Worm (Caenorhabditis elegans): ENCODE measurements around the gene Y43H11AL.1.

Gene Y43H11AL.1

ce11 chrII:178993-179392 lies 53.5 kb downstream of the Y43H11AL.1 start, which contains the start of gene T01D1.4:
TSS of gene T01D1.4 (minus strand) at chrII:179093.
- no peak for TF ChIP-seq scrt-1 (GFP tag; IDR thresholded peaks at IDR 0.05)
- TF ChIP-seq sea-1 (GFP tag; conservative IDR thresholded peaks at IDR 0.05) = no peak
- TF ChIP-seq ets-7 (tag; optimal IDR thresholded peaks at IDR 0.05) = no peak
- no peak for TF ChIP-seq hnd-1 (tag; optimal IDR thresholded peaks at IDR 0.05)
- no peak for TF ChIP-seq tbx-11 (GFP tag; IDR thresholded peaks at IDR 0.05)
- no peak for TF ChIP-seq B0310.2 (tag; optimal IDR thresholded peaks at IDR 0.05)
- no peak for TF ChIP-seq pes-1 (GFP tag; IDR thresholded peaks at IDR 0.05)
- TF ChIP-seq ceh-13 (GFP tag; optimal IDR thresholded peaks at IDR 0.05) = no peak
- TF ChIP-seq F13C5.2 (tag; optimal IDR thresholded peaks at IDR 0.05) = no peak
- TF ChIP-seq tra-4 (tag; optimal IDR thresholded peaks at IDR 0.05) = no peak
- no peak for TF ChIP-seq ama-1 (optimal IDR thresholded peaks at IDR 0.05)
- TF ChIP-seq flt-1 (GFP tag; IDR thresholded peaks at IDR 0.05) = no peak
- no peak for TF ChIP-seq ceh-36 (tag; optimal IDR thresholded peaks at IDR 0.05)
- TF ChIP-seq tbx-37 (GFP tag; conservative IDR thresholded peaks at IDR 0.05) = no peak
- TF ChIP-seq hmbx-1 (tag; optimal IDR thresholded peaks at IDR 0.05) = no peak
- no peak for TF ChIP-seq aly-1 (tag; optimal IDR thresholded peaks at IDR 0.05)
- no peak for TF ChIP-seq hmg-4 (GFP tag; optimal IDR thresholded peaks at IDR 0.05)

ce11 chrII:178146-178545 lies 54.4 kb downstream of the Y43H11AL.1 start:
- TF ChIP-seq flt-1 (GFP tag; IDR thresholded peaks at IDR 0.05) = no peak

DNA sequence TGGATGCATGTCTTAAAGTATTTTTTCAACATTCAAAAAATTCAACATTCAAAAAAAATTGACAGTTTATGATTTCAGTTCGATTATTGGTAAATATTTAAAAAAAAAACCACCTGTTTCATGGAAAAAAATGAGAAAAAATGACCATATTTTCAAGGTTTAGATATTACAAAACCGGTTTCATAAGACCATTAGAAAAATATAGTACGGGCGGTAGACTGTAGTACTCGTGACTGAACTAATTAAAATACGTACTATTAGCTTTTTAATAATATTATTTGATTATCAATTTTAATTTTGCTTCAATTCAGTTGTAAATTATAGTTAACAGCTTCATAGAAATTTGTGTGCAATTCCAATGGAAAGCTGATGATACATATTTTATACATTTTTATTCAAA lies 55.9 kb downstream of the Y43H11AL.1 start:
- TF ChIP-seq ceh-13 (GFP tag; optimal IDR thresholded peaks at IDR 0.05) (no peak), hnd-1 (tag; optimal IDR thresholded peaks at IDR 0.05) (no peak)

- TF ChIP-seq ceh-13 (GFP tag; optimal IDR thresholded peaks at IDR 0.05) (no peak), ets-7 (tag; optimal IDR thresholded peaks at IDR 0.05) (no peak), flt-1 (GFP tag; IDR thresholded peaks at IDR 0.05) (no peak), B0310.2 (tag; optimal IDR thresholded peaks at IDR 0.05) (no peak), sea-1 (GFP tag; conservative IDR thresholded peaks at IDR 0.05) (no peak), tra-4 (tag; optimal IDR thresholded peaks at IDR 0.05) (no peak), ceh-36 (tag; optimal IDR thresholded peaks at IDR 0.05) (no peak), ama-1 (optimal IDR thresholded peaks at IDR 0.05) (no peak), hmbx-1 (tag; optimal IDR thresholded peaks at IDR 0.05) (no peak), tbx-37 (GFP tag; conservative IDR thresholded peaks at IDR 0.05) (no peak), F13C5.2 (tag; optimal IDR thresholded peaks at IDR 0.05) (no peak), hmg-4 (GFP tag; optimal IDR thresholded peaks at IDR 0.05) (no peak)
Measured at ce11 chrII:175868-176267, 56.7 kb downstream of the Y43H11AL.1 start, which contains the start of gene T01D1.3. TSS of gene T01D1.3 (minus strand) at chrII:175968.

DNA sequence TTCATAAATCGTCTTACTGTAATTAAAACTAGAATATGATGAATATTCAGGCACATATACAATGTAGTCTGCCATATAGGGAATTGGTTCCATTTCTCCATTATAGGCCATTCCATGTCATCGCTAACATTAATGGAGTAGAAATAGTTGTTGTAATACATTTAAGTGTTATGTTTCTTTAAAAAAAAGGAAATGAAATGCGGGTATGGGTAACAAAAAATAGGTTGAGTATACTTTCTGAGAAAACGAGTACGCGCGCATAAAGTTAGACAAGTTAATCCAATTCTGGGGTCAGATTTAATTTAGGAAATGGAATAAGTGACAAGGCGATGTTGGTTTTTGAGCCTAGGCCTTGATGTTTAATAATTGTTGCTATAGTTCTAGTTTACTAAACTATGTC lies 58.9 kb downstream of the Y43H11AL.1 start, which contains the start of gene T01D1.7:
Gene T01D1.7, minus strand, starts transcription at position 101 of the 400 bp plus-strand sequence.
- TF ChIP-seq ceh-36 (tag; optimal IDR thresholded peaks at IDR 0.05) (no peak), B0310.2 (tag; optimal IDR thresholded peaks at IDR 0.05) (no peak), tra-4 (tag; optimal IDR thresholded peaks at IDR 0.05) (no peak), ama-1 (optimal IDR thresholded peaks at IDR 0.05) (no peak), tbx-37 (GFP tag; conservative IDR thresholded peaks at IDR 0.05) (no peak), hnd-1 (tag; optimal IDR thresholded peaks at IDR 0.05) (no peak), sea-1 (GFP tag; conservative IDR thresholded peaks at IDR 0.05) (no peak), ceh-13 (GFP tag; optimal IDR thresholded peaks at IDR 0.05) (no peak), scrt-1 (GFP tag; IDR thresholded peaks at IDR 0.05) (no peak), hmg-4 (GFP tag; optimal IDR thresholded peaks at IDR 0.05) (no peak), F13C5.2 (tag; optimal IDR thresholded peaks at IDR 0.05) (no peak), flt-1 (GFP tag; IDR thresholded peaks at IDR 0.05) (no peak), ets-7 (tag; optimal IDR thresholded peaks at IDR 0.05) (no peak), tbx-11 (GFP tag; IDR thresholded peaks at IDR 0.05) (no peak), hmbx-1 (tag; optimal IDR thresholded peaks at IDR 0.05) (no peak)
